Worm (Caenorhabditis elegans) whole organism, L4 larva: ENCODE data around the gene ndx-6.

Source experiments
- F10B5.3 ChIP-seq: sonication (generic microtip); optimal IDR thresholded peaks from 2 replicates; lab custom pipeline; 2016; ENCODE audit warnings: mild to moderate bottlenecking, missing genetic modification characterization, missing compliant biosample characterization
- F26F4.8 ChIP-seq: fragments of 200-800 bp; sonication (Bioruptor generic); conservative IDR thresholded peaks from 2 replicates; pipeline ENCODE4 v1.3.6; 2022; ENCODE audit warnings: missing genetic modification characterization, missing compliant biosample characterization
- F49E8.2 ChIP-seq: sonication (generic microtip); optimal IDR thresholded peaks from 2 replicates; lab custom pipeline; 2016; ENCODE audit warnings: missing compliant biosample characterization, mild to moderate bottlenecking, missing genetic modification characterization, borderline replicate concordance
- Y105C5A.15 ChIP-seq: fragments of 200-800 bp; sonication (Bioruptor generic); IDR thresholded peaks from 2 replicates; pipeline ENCODE4 v1.3.6; 2022; ENCODE audit warnings: missing genetic modification characterization, missing compliant biosample characterization
- Y48G9A.11 ChIP-seq: fragments of 200-800 bp; sonication (Bioruptor generic); IDR thresholded peaks from 2 replicates; pipeline ENCODE4 v1.3.6; 2022; ENCODE audit warnings: missing genetic modification reagents, missing genetic modification characterization, missing compliant biosample characterization
- Y75B8A.6 ChIP-seq: fragments of 200-800 bp; sonication (Bioruptor generic); IDR thresholded peaks from 2 replicates; pipeline ENCODE4 v1.3.6; 2022; ENCODE audit warnings: missing genetic modification reagents, missing genetic modification characterization, missing compliant biosample characterization
- ZK337.2 ChIP-seq: fragments of 200-800 bp; sonication (Bioruptor generic); IDR thresholded peaks from 2 replicates; pipeline ENCODE4 v1.3.6; 2022; ENCODE audit warnings: missing genetic modification reagents, missing genetic modification characterization, missing compliant biosample characterization
- aha-1 ChIP-seq: fragments of 150-350 bp; peaks from one replicate; lab custom pipeline; 2014; ENCODE audit warnings: missing biosample characterization, missing genetic modification characterization
- ama-1 ChIP-seq: fragments of 150-350 bp; optimal IDR thresholded peaks from 2 replicates; lab custom pipeline; 2014; ENCODE audit warnings: inconsistent platforms, mixed read lengths
- ceh-28 ChIP-seq: fragments of 150-350 bp; optimal IDR thresholded peaks from 2 replicates; lab custom pipeline; 2014; ENCODE audit warnings: missing biosample characterization, missing genetic modification reagents, missing genetic modification characterization
- ceh-44 ChIP-seq: fragments of 200-800 bp; sonication (Bioruptor generic); IDR thresholded peaks from 2 replicates; pipeline ENCODE4 v1.3.6; 2022; ENCODE audit warnings: missing genetic modification reagents, missing genetic modification characterization, missing compliant biosample characterization
- ceh-62 ChIP-seq: sonication (generic microtip); optimal IDR thresholded peaks from 2 replicates; lab custom pipeline; 2017; ENCODE audit warnings: missing biosample characterization, missing genetic modification characterization
- ces-1 ChIP-seq: fragments of 150-350 bp; sonication (generic microtip); optimal IDR thresholded peaks from 4 replicates; lab custom pipeline; 2014; ENCODE audit warnings: missing biosample characterization, missing genetic modification reagents, missing genetic modification characterization
- cey-2 ChIP-seq: sonication (generic microtip); optimal IDR thresholded peaks from 3 replicates; lab custom pipeline; 2017; ENCODE audit warnings: missing genetic modification characterization, mild to moderate bottlenecking, missing compliant biosample characterization, antibody characterized with exemption, borderline replicate concordance; ENCODE audit not compliant: insufficient read depth
- daf-12 ChIP-seq: fragments of 150-350 bp; optimal IDR thresholded peaks from 2 replicates; lab custom pipeline; 2014; ENCODE audit warnings: missing biosample characterization, missing genetic modification reagents, missing genetic modification characterization
- daf-16 ChIP-seq, 3 experiments: sonication (generic microtip); optimal IDR thresholded peaks; 2 replicates each; lab custom pipeline; 2016 to 2017; ENCODE audit warnings: missing genetic modification characterization in 3 of 3, missing genetic modification reagents in 3 of 3, mild to moderate bottlenecking in 2 of 3, missing compliant biosample characterization in 2 of 3, missing biosample characterization in 1 of 3, moderate library complexity in 1 of 3
- daf-19 ChIP-seq: fragments of 200-800 bp; sonication (Bioruptor generic); conservative IDR thresholded peaks from 2 replicates; pipeline ENCODE4 v1.3.6; 2022; ENCODE audit warnings: missing genetic modification characterization, missing compliant biosample characterization
- dmd-8 ChIP-seq: fragments of 200-800 bp; sonication (Bioruptor generic); IDR thresholded peaks from 2 replicates; pipeline ENCODE4 v1.3.6; 2022; ENCODE audit warnings: missing genetic modification characterization, missing compliant biosample characterization
- dmd-9 ChIP-seq: fragments of 200-800 bp; sonication (Bioruptor generic); IDR thresholded peaks from 2 replicates; pipeline ENCODE4 v1.3.6; 2022; ENCODE audit warnings: missing genetic modification reagents, missing genetic modification characterization, missing compliant biosample characterization
- dpl-1 ChIP-seq: fragments of 150-350 bp; optimal IDR thresholded peaks from 2 replicates; lab custom pipeline; 2014; ENCODE audit warnings: missing biosample characterization, missing genetic modification reagents, missing genetic modification characterization
- dve-1 ChIP-seq: sonication (generic microtip); optimal IDR thresholded peaks from 2 replicates; lab custom pipeline; 2017; ENCODE audit warnings: antibody characterized with exemption, mild to moderate bottlenecking, missing genetic modification characterization, missing compliant biosample characterization; ENCODE audit not compliant: insufficient read depth
- fkh-10 ChIP-seq: fragments of 150-350 bp; optimal IDR thresholded peaks from 2 replicates; lab custom pipeline; 2014; ENCODE audit warnings: missing biosample characterization, missing genetic modification reagents, missing genetic modification characterization
- fos-1 ChIP-seq: fragments of 150-350 bp; optimal IDR thresholded peaks from 2 replicates; lab custom pipeline; 2014; ENCODE audit warnings: missing biosample characterization, missing genetic modification characterization
- hlh-30 ChIP-seq: sonication (generic microtip); optimal IDR thresholded peaks from 2 replicates; lab custom pipeline; 2017; ENCODE audit warnings: antibody characterized with exemption, mild to moderate bottlenecking, missing genetic modification characterization, missing compliant biosample characterization; ENCODE audit not compliant: insufficient read depth
- hmg-1.1 ChIP-seq: fragments of 200-800 bp; sonication (Bioruptor generic); IDR thresholded peaks from 2 replicates; pipeline ENCODE4 v1.3.6; 2022; ENCODE audit warnings: missing genetic modification reagents, missing genetic modification characterization, missing compliant biosample characterization
- lin-1 ChIP-seq: fragments of 200-800 bp; sonication (Bioruptor generic); IDR thresholded peaks from 2 replicates; pipeline ENCODE4 v1.3.6; 2022; ENCODE audit warnings: missing genetic modification reagents, missing genetic modification characterization, missing compliant biosample characterization
- lin-38 ChIP-seq: fragments of 200-800 bp; sonication (Bioruptor generic); IDR thresholded peaks from 2 replicates; pipeline ENCODE4 v1.3.6; 2022; ENCODE audit warnings: missing genetic modification reagents, missing genetic modification characterization, missing compliant biosample characterization
- lin-39 ChIP-seq: fragments of 150-350 bp; optimal IDR thresholded peaks from 2 replicates; lab custom pipeline; 2014; ENCODE audit warnings: missing biosample characterization, missing genetic modification reagents, missing genetic modification characterization
- madf-9 ChIP-seq: fragments of 200-800 bp; sonication (Bioruptor generic); conservative IDR thresholded peaks from 2 replicates; pipeline ENCODE4 v1.3.6; 2022; ENCODE audit warnings: missing genetic modification reagents, missing genetic modification characterization, missing compliant biosample characterization
- mdl-1 ChIP-seq, 2 experiments: fragments of 150-350 bp in 1 of 2; sonication (generic microtip) in 1 of 2; optimal IDR thresholded peaks; 2 replicates each; lab custom pipeline; 2014 to 2017; ENCODE audit warnings: missing biosample characterization in 2 of 2, missing genetic modification characterization in 2 of 2
- mdt-29 ChIP-seq: fragments of 200-800 bp; sonication (Bioruptor generic); IDR thresholded peaks from 2 replicates; pipeline ENCODE4 v1.3.6; 2022; ENCODE audit warnings: missing genetic modification reagents, missing genetic modification characterization, missing compliant biosample characterization
- mep-1 ChIP-seq: fragments of 150-350 bp; sonication (generic microtip); optimal IDR thresholded peaks from 3 replicates; lab custom pipeline; 2014; ENCODE audit warnings: missing biosample characterization, missing genetic modification characterization
- mxl-2 ChIP-seq: fragments of 200-800 bp; sonication (Bioruptor generic); conservative IDR thresholded peaks from 2 replicates; pipeline ENCODE4 v1.3.6; 2022; ENCODE audit warnings: missing genetic modification reagents, missing genetic modification characterization, missing compliant biosample characterization
- mxl-3 ChIP-seq: fragments of 200-800 bp; sonication (Bioruptor generic); optimal IDR thresholded peaks from 2 replicates; lab custom pipeline; 2018; ENCODE audit warnings: mild to moderate bottlenecking, missing genetic modification characterization, missing compliant biosample characterization
- nhr-10 ChIP-seq: fragments of 150-350 bp; optimal IDR thresholded peaks from 2 replicates; lab custom pipeline; 2014; ENCODE audit warnings: missing biosample characterization, missing genetic modification characterization
- nhr-111 ChIP-seq: fragments of 200-800 bp; sonication (Bioruptor generic); optimal IDR thresholded peaks from 2 replicates; lab custom pipeline; 2018; ENCODE audit warnings: mild to moderate bottlenecking, missing genetic modification characterization, missing compliant biosample characterization
- nhr-28 ChIP-seq: fragments of 150-350 bp; optimal IDR thresholded peaks from 2 replicates; lab custom pipeline; 2014; ENCODE audit warnings: missing biosample characterization, missing genetic modification characterization
- nhr-41 ChIP-seq: fragments of 200-800 bp; sonication (Bioruptor generic); IDR thresholded peaks from 2 replicates; pipeline ENCODE4 v1.3.6; 2022; ENCODE audit warnings: missing genetic modification reagents, missing genetic modification characterization, missing compliant biosample characterization
- nhr-42 ChIP-seq: fragments of 200-800 bp; sonication (Bioruptor generic); IDR thresholded peaks from 2 replicates; pipeline ENCODE4 v1.3.6; 2022; ENCODE audit warnings: missing genetic modification characterization, missing compliant biosample characterization
- pha-4 ChIP-seq, 2 experiments: fragments of 150-350 bp in 1 of 2; fragments of 200-800 bp in 1 of 2; sonication (Bioruptor generic) in 1 of 2; IDR thresholded peaks in 1 of 2; optimal IDR thresholded peaks in 1 of 2; 2 replicates each; pipeline versions ENCODE4 v1.3.6 to Lab custom; 2014 to 2022; ENCODE audit warnings: missing genetic modification characterization in 2 of 2, missing genetic modification reagents in 2 of 2, missing biosample characterization in 1 of 2, missing compliant biosample characterization in 1 of 2
- pqm-1 ChIP-seq: sonication (generic microtip); optimal IDR thresholded peaks from 2 replicates; lab custom pipeline; 2017; ENCODE audit warnings: missing biosample characterization, missing genetic modification characterization
- skn-1 ChIP-seq: fragments of 150-350 bp; optimal IDR thresholded peaks from 2 replicates; lab custom pipeline; 2014; ENCODE audit warnings: missing biosample characterization, missing genetic modification characterization
- spr-1 ChIP-seq: sonication (generic microtip); optimal IDR thresholded peaks from 2 replicates; lab custom pipeline; 2016; ENCODE audit warnings: mild to moderate bottlenecking, missing genetic modification characterization, missing compliant biosample characterization
- tag-97 ChIP-seq: fragments of 200-800 bp; sonication (Bioruptor generic); IDR thresholded peaks from 2 replicates; pipeline ENCODE4 v1.3.6; 2022; ENCODE audit warnings: missing genetic modification characterization, missing compliant biosample characterization
- tra-1 ChIP-seq: fragments of 200-800 bp; sonication (Bioruptor generic); IDR thresholded peaks from 2 replicates; pipeline ENCODE4 v1.3.6; 2022; ENCODE audit warnings: missing genetic modification reagents, missing genetic modification characterization, missing compliant biosample characterization
- unc-39 ChIP-seq: sonication (generic microtip); optimal IDR thresholded peaks from 2 replicates; lab custom pipeline; 2017; ENCODE audit warnings: missing biosample characterization, missing genetic modification characterization
- vab-7 ChIP-seq: fragments of 200-800 bp; sonication (Bioruptor generic); IDR thresholded peaks from 2 replicates; pipeline ENCODE4 v1.3.6; 2022; ENCODE audit warnings: missing genetic modification reagents, missing genetic modification characterization, missing compliant biosample characterization
- zag-1 ChIP-seq: fragments of 150-350 bp; optimal IDR thresholded peaks from 2 replicates; lab custom pipeline; 2014; ENCODE audit warnings: missing biosample characterization, missing genetic modification characterization
- zfp-3 ChIP-seq: fragments of 200-800 bp; sonication (Bioruptor generic); conservative IDR thresholded peaks from 2 replicates; pipeline ENCODE4 v1.3.6; 2022; ENCODE audit warnings: missing genetic modification reagents, missing genetic modification characterization, missing compliant biosample characterization
- ztf-7 ChIP-seq: fragments of 150-350 bp; optimal IDR thresholded peaks from 2 replicates; lab custom pipeline; 2014; ENCODE audit warnings: missing biosample characterization, missing genetic modification characterization

The ndx-6 gene

DNA sequence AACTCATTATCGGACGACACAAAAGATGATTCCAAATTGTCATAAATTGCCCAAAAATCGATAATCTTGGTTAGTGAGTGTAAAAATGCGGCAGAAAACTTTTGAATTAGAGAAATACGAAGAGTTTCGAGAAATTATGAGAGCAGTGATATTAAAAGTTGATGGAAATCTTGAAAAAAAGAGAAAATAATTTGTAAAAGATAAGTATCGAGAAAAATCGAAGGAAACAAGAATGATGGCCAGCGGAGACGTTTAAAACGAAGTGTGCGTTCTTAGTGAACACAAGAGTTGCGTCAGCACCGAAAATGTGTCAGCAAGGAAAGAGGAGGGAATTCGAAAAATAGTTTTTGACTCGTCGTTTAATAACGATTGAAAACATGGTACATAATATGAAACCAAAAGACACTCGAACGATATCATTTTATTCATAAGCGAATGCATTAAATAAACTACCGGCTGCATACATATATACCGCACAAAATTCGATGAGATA, at the start of gene ndx-6:
Gene ndx-6 (minus strand): TSS at position 51 of the 493 bp plus-strand sequence.
- peak; percentile 53; the same call in 1 of the 2 replicates for TF ChIP-seq daf-19 (GFP tag; lab: Robert Waterston, UW)
- no peak for TF ChIP-seq ceh-44 (GFP tag; lab: Robert Waterston, UW)
- no peak for TF ChIP-seq cey-2 (tag; lab: Kevin White, UChicago)
- TF ChIP-seq nhr-28: peak; percentile 49
- TF ChIP-seq vab-7 (GFP tag; lab: Robert Waterston, UW): no peak
- TF ChIP-seq mdt-29 (GFP tag; lab: Robert Waterston, UW): no peak
- TF ChIP-seq nhr-41 (GFP tag; lab: Robert Waterston, UW): no peak
- no peak for TF ChIP-seq ceh-62 (tag; lab: Kevin White, UChicago)
- TF ChIP-seq Y105C5A.15 (GFP tag; lab: Robert Waterston, UW): no peak
- TF ChIP-seq daf-16 (GFP tag; optimal IDR thresholded peaks at IDR 0.05; lab: Kevin White, UChicago): no peak
- peak; percentile 47 for TF ChIP-seq daf-16 (tag; optimal IDR thresholded peaks at IDR 0.05; lab: Kevin White, UChicago)
- TF ChIP-seq dmd-8 (GFP tag; lab: Robert Waterston, UW): no peak
- TF ChIP-seq mxl-3: peak; percentile 57
- peak; percentile 99 for TF ChIP-seq dpl-1
- TF ChIP-seq unc-39: no peak
- TF ChIP-seq lin-1: no peak
- TF ChIP-seq mdl-1 (tag; optimal IDR thresholded peaks at IDR 0.05; lab: Kevin White, UChicago): peak in 1 of 2 experiments; percentile 27
- TF ChIP-seq pha-4 (GFP tag; IDR thresholded peaks at IDR 0.05; lab: Robert Waterston, UW): no peak; the same call in 1 of the 2 replicates
- TF ChIP-seq pha-4 (tag; optimal IDR thresholded peaks at IDR 0.05; lab: Kevin White, UChicago): peak; percentile 64
- TF ChIP-seq dve-1 (tag; lab: Kevin White, UChicago): peak; percentile 85
- peak; percentile 86 for TF ChIP-seq mep-1 (tag; lab: Kevin White, UChicago)
- TF ChIP-seq nhr-42 (GFP tag; lab: Robert Waterston, UW): 0 out of 2 replicates have a peak, but pooled peaks have one; percentile 64
- TF ChIP-seq nhr-10: no peak
- TF ChIP-seq F10B5.3 (tag; lab: Kevin White, UChicago): no peak
- peak; percentile 66 for TF ChIP-seq hlh-30 (tag; lab: Kevin White, UChicago)
- TF ChIP-seq daf-12: no peak
- TF ChIP-seq ceh-28: no peak
- no peak for TF ChIP-seq skn-1 (tag; lab: Kevin White, UChicago)
- TF ChIP-seq Y48G9A.11: no peak
- peak; percentile 71 for TF ChIP-seq hmg-1.1 (GFP tag; lab: Robert Waterston, UW)
- TF ChIP-seq lin-38 (GFP tag; lab: Robert Waterston, UW): peak; percentile 86
- TF ChIP-seq madf-9 (GFP tag; lab: Robert Waterston, UW): peak; percentile 35; the same call in 1 of the 2 replicates
- TF ChIP-seq aha-1 (tag; lab: Kevin White, UChicago): peak; percentile 42
- no peak for TF ChIP-seq fkh-10 (GFP tag; lab: Kevin White, UChicago)
- 0 out of 2 replicates have a peak, but pooled peaks have one; percentile 42 for TF ChIP-seq dmd-9 (GFP tag; lab: Robert Waterston, UW)
- TF ChIP-seq tag-97 (GFP tag; lab: Robert Waterston, UW): no peak
- TF ChIP-seq fos-1 (tag; lab: Kevin White, UChicago): no peak
- no peak for TF ChIP-seq ces-1
- TF ChIP-seq zfp-3 (GFP tag; lab: Robert Waterston, UW): peak; percentile 60; the same call in 1 of the 2 replicates
- no peak for TF ChIP-seq lin-39 (tag; lab: Kevin White, UChicago)
- TF ChIP-seq ZK337.2 (GFP tag; lab: Robert Waterston, UW): no peak
- TF ChIP-seq pqm-1 (tag; lab: Kevin White, UChicago): no peak
- no peak for TF ChIP-seq F26F4.8
- TF ChIP-seq nhr-111 (GFP tag; lab: Kevin White, UChicago): no peak
- no peak for TF ChIP-seq Y75B8A.6
- TF ChIP-seq mxl-2: no peak
- TF ChIP-seq tra-1 (GFP tag; lab: Robert Waterston, UW): no peak
- TF ChIP-seq F49E8.2 (tag; lab: Kevin White, UChicago): no peak
- TF ChIP-seq spr-1 (tag; lab: Kevin White, UChicago): peak; percentile 66
- TF ChIP-seq zag-1 (tag; lab: Kevin White, UChicago): no peak
- peak; percentile 55 for TF ChIP-seq ama-1
- TF ChIP-seq ztf-7 (tag; lab: Kevin White, UChicago): peak; percentile 43
